Worm (Caenorhabditis elegans): ENCODE data around the gene ref-1.

DNA sequence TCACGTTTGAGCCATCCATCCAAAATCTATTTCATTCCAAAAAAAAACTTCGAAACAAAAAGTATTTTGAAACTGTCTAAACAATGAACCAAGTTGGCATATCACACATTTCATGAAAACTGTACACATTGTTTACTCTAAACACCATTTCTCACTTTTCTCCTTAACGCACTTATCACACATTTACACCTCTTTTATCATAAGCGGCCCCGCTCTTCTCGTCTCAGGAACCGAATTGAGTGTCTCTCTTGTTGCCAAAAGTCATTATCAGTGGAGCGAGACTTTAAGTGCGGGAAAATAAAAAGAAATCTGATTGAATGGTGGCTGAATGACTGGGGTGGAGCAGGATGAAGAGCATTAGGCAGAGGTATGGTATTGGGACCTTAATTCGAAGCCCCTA, 13.6 kb downstream of the ref-1 start:
- no peak for TF ChIP-seq elt-3 (tag; optimal IDR thresholded peaks at IDR 0.05)
- TF ChIP-seq mab-5 (tag; optimal IDR thresholded peaks at IDR 0.05), result no peak
- TF ChIP-seq nhr-129 (tag; optimal IDR thresholded peaks at IDR 0.05), result no peak
- no peak for TF ChIP-seq lin-39 (tag; optimal IDR thresholded peaks at IDR 0.05)
- TF ChIP-seq nhr-77 (tag; optimal IDR thresholded peaks at IDR 0.05), result no peak
- TF ChIP-seq skn-1 (tag; optimal IDR thresholded peaks at IDR 0.05), result no peak
- no peak for TF ChIP-seq ama-1 (optimal IDR thresholded peaks at IDR 0.05)
- no peak for TF ChIP-seq ZK546.5 (tag; optimal IDR thresholded peaks at IDR 0.05)
- no peak for TF ChIP-seq alr-1 (tag; optimal IDR thresholded peaks at IDR 0.05)
- no peak for TF ChIP-seq lin-13 (GFP tag; optimal IDR thresholded peaks at IDR 0.05)
- no peak for TF ChIP-seq aly-2 (tag; optimal IDR thresholded peaks at IDR 0.05)
- no peak for TF ChIP-seq nhr-11 (tag; optimal IDR thresholded peaks at IDR 0.05)

Data from whole organism, L2 larva.